Fruit fly (Drosophila melanogaster) whole organism, embryonic: ENCODE results near the gene CG46244.
A peak's percentile ranks its signal among the peaks of the same experiment; 100 is the strongest.

Source experiments
- Atf6 ChIP-seq: fragments of 200-800 bp; sonication (Bioruptor generic); IDR thresholded peaks from 2 replicates; pipeline ENCODE4 v1.3.6; 2022; ENCODE audit warnings: missing biosample characterization, missing genetic modification characterization
- BEAF-32 ChIP-seq: fragments of 200-800 bp; sonication (Bioruptor generic); optimal IDR thresholded peaks from 3 replicates; lab custom pipeline; 2017; ENCODE audit warnings: missing biosample characterization, missing genetic modification characterization, mild to moderate bottlenecking, moderate library complexity, missing genetic modification reagents
- BtbVII ChIP-seq: fragments of 200-800 bp; sonication (Bioruptor generic); optimal IDR thresholded peaks from 3 replicates; lab custom pipeline; 2017; ENCODE audit warnings: missing biosample characterization, mild to moderate bottlenecking, missing genetic modification characterization
- CG10321 ChIP-seq: fragments of 200-800 bp; sonication (Bioruptor generic); IDR thresholded peaks from 2 replicates; pipeline ENCODE4 v1.3.6; 2022; ENCODE audit warnings: missing biosample characterization, missing genetic modification characterization
- CG14050 ChIP-seq: fragments of 200-800 bp; sonication (Bioruptor generic); IDR thresholded peaks from 3 replicates; pipeline ENCODE4 v1.3.6; 2022; ENCODE audit warnings: missing biosample characterization, missing genetic modification characterization
- CG14965 ChIP-seq: fragments of 200-800 bp; sonication (Bioruptor generic); optimal IDR thresholded peaks from 2 replicates; lab custom pipeline; 2016; ENCODE audit warnings: missing biosample characterization, missing genetic modification characterization, borderline replicate concordance
- CG15514 ChIP-seq: fragments of 200-800 bp; sonication (Bioruptor generic); optimal IDR thresholded peaks from 3 replicates; lab custom pipeline; 2017; ENCODE audit warnings: missing biosample characterization, missing genetic modification characterization, mild to moderate bottlenecking, moderate library complexity, missing genetic modification reagents
- CG15601 ChIP-seq: fragments of 200-800 bp; sonication (Bioruptor generic); optimal IDR thresholded peaks from 3 replicates; lab custom pipeline; 2019; ENCODE audit warnings: missing biosample characterization, mild to moderate bottlenecking, missing genetic modification characterization, moderate library complexity
- CG2129 ChIP-seq: fragments of 200-800 bp; sonication (Bioruptor generic); IDR thresholded peaks from 2 replicates; pipeline ENCODE4 v1.3.6; 2022; ENCODE audit warnings: missing biosample characterization, missing genetic modification characterization; ENCODE audit not compliant: partially characterized antibody
- CG30403 ChIP-seq: fragments of 200-800 bp; sonication (Bioruptor generic); optimal IDR thresholded peaks from 3 replicates; lab custom pipeline; 2016; ENCODE audit warnings: missing biosample characterization, missing genetic modification characterization
- CG4820 ChIP-seq: fragments of 200-800 bp; sonication (Bioruptor generic); optimal IDR thresholded peaks from 3 replicates; lab custom pipeline; 2016; ENCODE audit warnings: missing biosample characterization, missing genetic modification characterization
- CG8290 ChIP-seq, 3 experiments: fragments of 200-800 bp; sonication (Bioruptor generic); optimal IDR thresholded peaks; 2 replicates each; lab custom pipeline; 2016 to 2019; ENCODE audit warnings: missing biosample characterization in 3 of 3, missing genetic modification characterization in 3 of 3, mild to moderate bottlenecking in 2 of 3, moderate library complexity in 1 of 3
- CG9727 ChIP-seq: fragments of 200-800 bp; sonication (Bioruptor generic); optimal IDR thresholded peaks from 3 replicates; lab custom pipeline; 2017; ENCODE audit warnings: missing biosample characterization, mild to moderate bottlenecking, missing genetic modification characterization
- CG9797 ChIP-seq: fragments of 200-800 bp; sonication (Bioruptor generic); optimal IDR thresholded peaks from 3 replicates; lab custom pipeline; 2018; ENCODE audit warnings: missing biosample characterization, mild to moderate bottlenecking, missing genetic modification characterization
- CG9876 ChIP-seq: fragments of 200-800 bp; sonication (Bioruptor generic); optimal IDR thresholded peaks from 2 replicates; lab custom pipeline; 2016; ENCODE audit warnings: missing biosample characterization, missing genetic modification characterization
- CHES-1-like ChIP-seq: fragments of 200-800 bp; sonication (Bioruptor generic); optimal IDR thresholded peaks from 2 replicates; lab custom pipeline; 2016; ENCODE audit warnings: missing biosample characterization, missing genetic modification characterization
- Dbx ChIP-seq: fragments of 200-800 bp; sonication (Bioruptor generic); IDR thresholded peaks from 3 replicates; pipeline ENCODE4 v1.3.6; 2022; ENCODE audit warnings: missing biosample characterization, missing genetic modification characterization
- E2f1 ChIP-seq: fragments of 200-800 bp; sonication (Bioruptor generic); IDR thresholded peaks from 2 replicates; pipeline ENCODE4 v1.3.6; 2022; ENCODE audit warnings: missing biosample characterization, missing genetic modification characterization
- HLHmδ ChIP-seq: fragments of 200-800 bp; sonication (Bioruptor generic); optimal IDR thresholded peaks from 2 replicates; lab custom pipeline; 2018; ENCODE audit warnings: missing biosample characterization, mild to moderate bottlenecking, missing genetic modification characterization, moderate library complexity
- MTF-1 ChIP-seq: fragments of 200-800 bp; sonication (Bioruptor generic); optimal IDR thresholded peaks from 2 replicates; lab custom pipeline; 2018; ENCODE audit warnings: missing biosample characterization, mild to moderate bottlenecking, missing genetic modification characterization, borderline replicate concordance
- Mrtf ChIP-seq: fragments of 200-800 bp; sonication (Bioruptor generic); IDR thresholded peaks from 3 replicates; pipeline ENCODE4 v1.3.6; 2022; ENCODE audit warnings: missing biosample characterization, missing genetic modification characterization
- Myb ChIP-seq: fragments of 200-800 bp; sonication (Bioruptor generic); optimal IDR thresholded peaks from 2 replicates; lab custom pipeline; 2016; ENCODE audit warnings: missing biosample characterization, missing genetic modification characterization
- Rfx ChIP-seq: fragments of 200-800 bp; sonication (Bioruptor generic); IDR thresholded peaks from 2 replicates; pipeline ENCODE4 v1.3.6; 2022; ENCODE audit warnings: missing biosample characterization, missing genetic modification characterization
- Scr ChIP-seq: fragments of 200-800 bp; sonication (Bioruptor generic); IDR thresholded peaks from 2 replicates; pipeline ENCODE4 v1.3.6; 2022; ENCODE audit warnings: missing biosample characterization, missing genetic modification characterization; ENCODE audit not compliant: partially characterized antibody
- YL-1 ChIP-seq: fragments of 200-800 bp; sonication (Bioruptor generic); optimal IDR thresholded peaks from 3 replicates; lab custom pipeline; 2017; ENCODE audit warnings: missing biosample characterization, mild to moderate bottlenecking, missing genetic modification characterization
- abd-A ChIP-seq: fragments of 200-800 bp; sonication (Bioruptor generic); optimal IDR thresholded peaks from 3 replicates; lab custom pipeline; 2019; ENCODE audit warnings: missing biosample characterization, mild to moderate bottlenecking, missing genetic modification characterization, moderate library complexity
- ac ChIP-seq: fragments of 200-800 bp; sonication (Bioruptor generic); optimal IDR thresholded peaks from 3 replicates; lab custom pipeline; 2017; ENCODE audit warnings: missing biosample characterization, mild to moderate bottlenecking, missing genetic modification characterization
- ap ChIP-seq: fragments of 200-800 bp; sonication (Bioruptor generic); IDR thresholded peaks from 2 replicates; pipeline ENCODE4 v1.3.6; 2022; ENCODE audit warnings: missing biosample characterization, missing genetic modification characterization
- cad ChIP-seq: fragments of >200 bp; optimal IDR thresholded peaks from 2 replicates; lab custom pipeline; 2017; ENCODE audit warnings: missing biosample characterization, missing genetic modification characterization
- chinmo ChIP-seq: fragments of 200-800 bp; sonication (Bioruptor generic); IDR thresholded peaks from 4 replicates; pipeline ENCODE4 v1.3.6; 2022; ENCODE audit warnings: missing biosample characterization, missing genetic modification characterization; ENCODE audit not compliant: partially characterized antibody
- dimm ChIP-seq: fragments of 200-800 bp; sonication (Bioruptor generic); IDR thresholded peaks from 2 replicates; pipeline ENCODE4 v1.3.6; 2022; ENCODE audit warnings: missing biosample characterization, missing genetic modification characterization
- dm ChIP-seq: fragments of 200-800 bp; sonication (Bioruptor generic); optimal IDR thresholded peaks from 3 replicates; lab custom pipeline; 2016; ENCODE audit warnings: missing biosample characterization, missing genetic modification characterization
- ftz-f1 ChIP-seq: fragments of 200-800 bp; sonication (Bioruptor generic); optimal IDR thresholded peaks from 2 replicates; lab custom pipeline; 2016; ENCODE audit warnings: missing biosample characterization, missing genetic modification characterization
- gem ChIP-seq: fragments of 200-800 bp; sonication (Bioruptor generic); optimal IDR thresholded peaks from 2 replicates; lab custom pipeline; 2019; ENCODE audit warnings: missing biosample characterization, mild to moderate bottlenecking, missing genetic modification characterization, moderate library complexity
- gfzf ChIP-seq: fragments of 200-800 bp; sonication (Bioruptor generic); optimal IDR thresholded peaks from 2 replicates; lab custom pipeline; 2016; ENCODE audit warnings: missing biosample characterization, mild to moderate bottlenecking, missing genetic modification characterization, moderate library complexity
- gro ChIP-seq: fragments of 200-800 bp; sonication (Bioruptor generic); optimal IDR thresholded peaks from 2 replicates; lab custom pipeline; 2016; ENCODE audit warnings: missing biosample characterization, missing genetic modification characterization
- gt ChIP-seq: fragments of 200-800 bp; sonication (Bioruptor generic); IDR thresholded peaks from 2 replicates; pipeline ENCODE4 v1.3.6; 2022; ENCODE audit warnings: missing biosample characterization, missing genetic modification characterization
- her ChIP-seq: fragments of 200-800 bp; sonication (Bioruptor generic); optimal IDR thresholded peaks from 2 replicates; lab custom pipeline; 2016; ENCODE audit warnings: missing biosample characterization, missing genetic modification characterization
- ind ChIP-seq: fragments of 200-800 bp; sonication (Bioruptor generic); optimal IDR thresholded peaks from 3 replicates; lab custom pipeline; 2016; ENCODE audit warnings: missing biosample characterization, missing genetic modification characterization
- inv ChIP-seq: fragments of 200-800 bp; sonication (Bioruptor generic); IDR thresholded peaks from 2 replicates; pipeline ENCODE4 v1.3.6; 2022; ENCODE audit warnings: missing biosample characterization, missing genetic modification characterization; ENCODE audit not compliant: partially characterized antibody
- jumu ChIP-seq: fragments of 200-800 bp; sonication (Bioruptor generic); optimal IDR thresholded peaks from 3 replicates; lab custom pipeline; 2016; ENCODE audit warnings: missing biosample characterization, missing genetic modification characterization
- lab ChIP-seq: fragments of 200-800 bp; sonication (Bioruptor generic); optimal IDR thresholded peaks from 3 replicates; lab custom pipeline; 2017; ENCODE audit warnings: missing biosample characterization, missing genetic modification characterization, mild to moderate bottlenecking, moderate library complexity, missing genetic modification reagents
- mirr ChIP-seq: fragments of 200-800 bp; sonication (Bioruptor generic); optimal IDR thresholded peaks from 3 replicates; lab custom pipeline; 2018; ENCODE audit warnings: missing biosample characterization, mild to moderate bottlenecking, missing genetic modification characterization
- nerfin-2 ChIP-seq: fragments of 200-800 bp; sonication (Bioruptor generic); IDR thresholded peaks from 2 replicates; pipeline ENCODE4 v1.3.6; 2022; ENCODE audit warnings: missing biosample characterization, missing genetic modification characterization; ENCODE audit not compliant: partially characterized antibody
- p53 ChIP-seq: fragments of 200-800 bp; sonication (Bioruptor generic); optimal IDR thresholded peaks from 2 replicates; lab custom pipeline; 2016; ENCODE audit warnings: missing biosample characterization, missing genetic modification characterization
- slou ChIP-seq: fragments of 200-800 bp; sonication (Bioruptor generic); optimal IDR thresholded peaks from 3 replicates; lab custom pipeline; 2016; ENCODE audit warnings: missing biosample characterization, missing genetic modification characterization
- so ChIP-seq: fragments of 200-800 bp; sonication (Bioruptor generic); IDR thresholded peaks from 3 replicates; pipeline ENCODE4 v1.3.6; 2022; ENCODE audit warnings: missing biosample characterization, missing genetic modification characterization
- stwl ChIP-seq: fragments of 200-800 bp; sonication (Bioruptor generic); optimal IDR thresholded peaks from 3 replicates; lab custom pipeline; 2018; ENCODE audit warnings: missing biosample characterization, mild to moderate bottlenecking, missing genetic modification characterization, moderate library complexity
- trem ChIP-seq: fragments of 200-800 bp; optimal IDR thresholded peaks from 3 replicates; lab custom pipeline; 2019; ENCODE audit warnings: missing biosample characterization, mild to moderate bottlenecking, missing genetic modification characterization, moderate library complexity
- z ChIP-seq: fragments of 200-800 bp; sonication (Bioruptor generic); IDR thresholded peaks from 3 replicates; pipeline ENCODE4 v1.3.6; 2022; ENCODE audit warnings: missing biosample characterization, missing genetic modification characterization

Gene CG46244

dm6 chr2L:19735635-19736109 lies 129.3 kb downstream of the CG46244 start, which contains the start of the genes CG10462 and Nf-YB (continued):
- TF ChIP-seq Myb (GFP tag; lab: Kevin White, UChicago): peak; percentile 86
- TF ChIP-seq mirr (GFP tag; lab: Kevin White, UChicago): no peak
- no peak for TF ChIP-seq CG30403 (GFP tag; lab: Kevin White, UChicago)
- peak; percentile 69 for TF ChIP-seq trem (tag; lab: Kevin White, UChicago)
- TF ChIP-seq inv (GFP tag; lab: Robert Waterston, UW): peak; percentile 76
- 0 out of 3 replicates have a peak, but pooled peaks have one; percentile 15 for TF ChIP-seq Dbx
- TF ChIP-seq cad (GFP tag; lab: Kevin White, UChicago): no peak
- no peak for TF ChIP-seq CG9876
- TF ChIP-seq Mrtf (GFP tag; lab: Robert Waterston, UW): no peak
- TF ChIP-seq CG4820 (GFP tag; lab: Kevin White, UChicago): no peak
- TF ChIP-seq slou (GFP tag; lab: Kevin White, UChicago): no peak
- no peak for TF ChIP-seq ac (GFP tag; lab: Kevin White, UChicago)
- peak; percentile 43 for TF ChIP-seq CG9797
- TF ChIP-seq E2f1: no peak
- peak; percentile 69 for TF ChIP-seq YL-1 (GFP tag; lab: Kevin White, UChicago)
- TF ChIP-seq jumu (GFP tag; lab: Kevin White, UChicago): peak; percentile 6
- no peak for TF ChIP-seq lab (GFP tag; lab: Kevin White, UChicago)
- peak; percentile 76; the same call in 1 of the 4 replicates for TF ChIP-seq chinmo (GFP tag; lab: Robert Waterston, UW)
- TF ChIP-seq CG14050 (GFP tag; lab: Robert Waterston, UW): no peak
- TF ChIP-seq gro: no peak
- no peak for TF ChIP-seq gem (tag; lab: Kevin White, UChicago)
- no peak for TF ChIP-seq abd-A (tag; lab: Kevin White, UChicago)
- TF ChIP-seq nerfin-2 (GFP tag; lab: Robert Waterston, UW): peak; percentile 98
- peak; percentile 42; the same call in 1 of the 2 replicates for TF ChIP-seq CG2129
- TF ChIP-seq CG10321: no peak
- peak; percentile 18 for TF ChIP-seq p53 (GFP tag; lab: Kevin White, UChicago)
- no peak for TF ChIP-seq Atf6 (GFP tag; lab: Robert Waterston, UW)
- TF ChIP-seq gfzf (GFP tag; lab: Kevin White, UChicago): peak; percentile 26
- no peak for TF ChIP-seq ap
- TF ChIP-seq BEAF-32 (GFP tag; lab: Kevin White, UChicago): peak; percentile 86
- TF ChIP-seq CG9727: no peak
- no peak for TF ChIP-seq CG14965
- peak; percentile 91 for TF ChIP-seq ftz-f1 (GFP tag; lab: Kevin White, UChicago)
- TF ChIP-seq CG8290 (GFP tag; optimal IDR thresholded peaks at IDR 0.05; lab: Kevin White, UChicago): peak; percentile 60
- no peak for TF ChIP-seq CG8290 (tag; optimal IDR thresholded peaks at IDR 0.05; lab: Kevin White, UChicago)
- peak; percentile 78 for TF ChIP-seq dm (GFP tag; lab: Kevin White, UChicago)
- TF ChIP-seq Rfx: no peak; the same call in 1 of the 2 replicates
- peak; percentile 46 for TF ChIP-seq CHES-1-like (GFP tag; lab: Kevin White, UChicago)
- TF ChIP-seq CG15601: no peak
- TF ChIP-seq stwl (tag; lab: Kevin White, UChicago): peak; percentile 88
- no peak for TF ChIP-seq dimm
- no peak for TF ChIP-seq ind (GFP tag; lab: Kevin White, UChicago)
- TF ChIP-seq z (GFP tag; lab: Robert Waterston, UW): no peak
- peak; percentile 86 for TF ChIP-seq Scr
- no peak for TF ChIP-seq gt (GFP tag; lab: Robert Waterston, UW)
- TF ChIP-seq CG15514 (GFP tag; lab: Kevin White, UChicago): peak; percentile 73
- no peak for TF ChIP-seq BtbVII (GFP tag; lab: Kevin White, UChicago)
- TF ChIP-seq HLHmδ (GFP tag; lab: Kevin White, UChicago): peak; percentile 33
- no peak for TF ChIP-seq MTF-1
- no peak for TF ChIP-seq her
- TF ChIP-seq so (GFP tag; lab: Robert Waterston, UW): no peak
